Fruit fly (Drosophila melanogaster): ENCODE measurements around the gene Toll-6.

The Toll-6 gene

DNA sequence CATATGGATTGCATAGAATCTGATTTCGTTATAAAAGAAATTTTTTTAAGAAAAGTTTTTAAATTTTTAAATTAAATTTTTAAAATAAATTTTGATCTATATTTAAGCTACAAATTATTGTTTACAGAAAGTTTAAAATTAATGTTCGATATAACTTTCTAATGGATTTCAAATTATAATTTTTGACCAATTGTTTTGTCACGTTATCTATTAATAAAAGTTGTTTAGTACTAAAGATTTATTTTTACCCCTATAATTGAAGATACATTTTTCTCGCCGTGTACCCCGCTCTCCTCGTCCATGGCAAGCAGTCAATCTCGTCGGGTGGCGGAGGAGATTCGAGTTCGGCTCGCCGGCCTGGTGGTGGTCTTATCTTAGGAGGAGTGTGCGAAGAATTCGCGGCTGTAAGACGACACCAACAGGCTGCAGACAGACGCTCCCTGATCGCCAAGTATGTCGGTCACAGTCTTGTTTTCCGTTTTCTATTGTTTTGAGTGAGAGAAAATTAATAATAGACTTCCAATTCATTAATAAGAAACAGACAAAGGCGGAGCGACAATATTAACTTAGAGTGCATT is 31.4 kb upstream of the Toll-6 start (continued):
- TF ChIP-seq CG15336 (GFP tag; IDR thresholded peaks at IDR 0.05) (no peak), CG6163 (GFP tag; IDR thresholded peaks at IDR 0.05) (no peak), CG10669 (GFP tag; optimal IDR thresholded peaks at IDR 0.05) (no peak), Met (GFP tag; optimal IDR thresholded peaks at IDR 0.05) (no peak), achi (GFP tag; optimal IDR thresholded peaks at IDR 0.05) (no peak), Ets96B (tag; optimal IDR thresholded peaks at IDR 0.05) (no peak), topi (GFP tag; optimal IDR thresholded peaks at IDR 0.05) (no peak), esn (GFP tag; optimal IDR thresholded peaks at IDR 0.05) (peak; percentile 40), CG4318 (GFP tag; optimal IDR thresholded peaks at IDR 0.05) (no peak), Sox14 (GFP tag; optimal IDR thresholded peaks at IDR 0.05) (peak; percentile 16), Hr4 (GFP tag; optimal IDR thresholded peaks at IDR 0.05) (no peak), svp (GFP tag) (peak; percentile 81), CG11902 (GFP tag; optimal IDR thresholded peaks at IDR 0.05) (no peak), salr (GFP tag; optimal IDR thresholded peaks at IDR 0.05) (no peak), Eip93F (GFP tag; optimal IDR thresholded peaks at IDR 0.05) (no peak), CG9139 (GFP tag; optimal IDR thresholded peaks at IDR 0.05) (no peak), CG32006 (GFP tag; optimal IDR thresholded peaks at IDR 0.05) (peak; percentile 40), fkh (GFP tag; optimal IDR thresholded peaks at IDR 0.05) (no peak), CG3032 (tag; optimal IDR thresholded peaks at IDR 0.05) (no peak), CG11762 (GFP tag; optimal IDR thresholded peaks at IDR 0.05; ENCODE audit: insufficient read depth) (no peak), CG6276 (GFP tag; optimal IDR thresholded peaks at IDR 0.05) (no peak)

dm6 chr3L:15306447-15306846 is 30.0 kb upstream of the Toll-6 start:
- TF ChIP-seq pdm3 (GFP tag; optimal IDR thresholded peaks at IDR 0.05) (no peak), svp (GFP tag) (peak; percentile 92)

DNA sequence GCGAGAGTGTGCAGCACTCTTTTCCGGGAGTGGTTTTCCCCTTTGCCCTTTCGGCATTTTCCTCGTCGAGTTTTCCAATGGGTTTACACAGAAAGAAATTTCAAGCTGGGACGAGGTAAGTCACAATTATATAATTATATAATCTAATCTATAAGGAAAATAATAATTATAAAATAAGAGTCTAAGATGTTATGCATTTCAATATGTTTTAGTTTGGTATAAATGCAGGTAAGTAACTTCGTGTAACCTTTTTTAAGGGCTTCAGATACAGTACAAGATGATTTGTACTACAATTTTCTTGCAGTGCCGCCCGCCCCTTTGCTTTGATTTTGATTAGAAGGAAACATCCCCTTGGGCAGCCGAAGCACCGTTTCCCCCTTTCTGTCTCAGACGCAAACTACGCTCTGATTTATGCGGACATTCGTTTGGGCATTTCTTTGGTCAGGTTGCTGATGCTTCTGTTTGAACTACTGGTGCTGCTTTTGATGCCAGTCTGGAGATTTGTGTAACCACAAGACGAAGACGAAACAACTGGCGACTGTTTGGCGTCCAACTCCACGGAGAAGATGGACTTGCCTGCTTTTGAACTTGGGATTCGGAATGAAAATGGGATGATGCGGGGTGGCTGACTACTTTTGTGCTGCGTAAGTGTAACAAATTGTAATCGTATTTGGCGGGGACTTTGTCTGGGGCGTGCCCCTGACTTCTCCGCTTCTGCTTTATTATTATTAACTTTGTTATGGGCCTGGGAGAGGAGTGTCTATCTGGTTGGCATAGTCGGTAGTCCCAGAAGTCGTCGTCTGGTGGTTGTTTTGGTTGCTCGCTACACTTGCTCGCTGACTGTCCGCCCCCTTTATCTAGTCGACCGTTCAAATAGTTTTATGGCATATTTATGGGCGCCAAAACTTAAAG is 24.8 kb upstream of the Toll-6 start:
- no peak for TF ChIP-seq spab (GFP tag; optimal IDR thresholded peaks at IDR 0.05)
- no peak for TF ChIP-seq net (GFP tag; optimal IDR thresholded peaks at IDR 0.05)
- no peak for TF ChIP-seq CG6854 (GFP tag; optimal IDR thresholded peaks at IDR 0.05)
- TF ChIP-seq CG11902 (GFP tag; optimal IDR thresholded peaks at IDR 0.05): no peak

dm6 chr3L:15314539-15314938 is 22.0 kb upstream of the Toll-6 start:
- TF ChIP-seq CG6792 (GFP tag; optimal IDR thresholded peaks at IDR 0.05) (no peak), achi (GFP tag; optimal IDR thresholded peaks at IDR 0.05) (no peak), CG8119 (GFP tag; IDR thresholded peaks at IDR 0.05) (no peak), Met (GFP tag; optimal IDR thresholded peaks at IDR 0.05) (no peak), eg (GFP tag; IDR thresholded peaks at IDR 0.05) (no peak), acj6 (GFP tag; optimal IDR thresholded peaks at IDR 0.05) (no peak), CG9139 (GFP tag; optimal IDR thresholded peaks at IDR 0.05) (no peak), CG6808 (GFP tag; optimal IDR thresholded peaks at IDR 0.05) (no peak), CG11762 (GFP tag; optimal IDR thresholded peaks at IDR 0.05; ENCODE audit: insufficient read depth) (no peak), Sox102F (GFP tag; optimal IDR thresholded peaks at IDR 0.05) (no peak), Sox14 (GFP tag; optimal IDR thresholded peaks at IDR 0.05) (no peak), Eip78C (GFP tag) (no peak), CG7368 (GFP tag; optimal IDR thresholded peaks at IDR 0.05) (no peak), Blimp-1 (GFP tag; optimal IDR thresholded peaks at IDR 0.05) (no peak)

Measured in whole organism, prepupa.